Worm (Caenorhabditis elegans): ENCODE measurements around the gene K10B3.1.

- TF ChIP-seq mdl-1 (tag; optimal IDR thresholded peaks at IDR 0.05) = peak; percentile 67 to 87
- TF ChIP-seq ztf-11 (tag; optimal IDR thresholded peaks at IDR 0.05) = peak; percentile 9
- peak; percentile 90 for TF ChIP-seq blmp-1 (tag; optimal IDR thresholded peaks at IDR 0.05; ENCODE audit: insufficient read depth)
- TF ChIP-seq elt-3 (tag; optimal IDR thresholded peaks at IDR 0.05) = no peak
Measured at ce11 chrX:3127626-3128142, 7.6 kb upstream of the K10B3.1 start.

Measured in whole organism, L2 larva.